Fruit fly (Drosophila melanogaster): ENCODE results near the gene CG6171.

The CG6171 gene

DNA sequence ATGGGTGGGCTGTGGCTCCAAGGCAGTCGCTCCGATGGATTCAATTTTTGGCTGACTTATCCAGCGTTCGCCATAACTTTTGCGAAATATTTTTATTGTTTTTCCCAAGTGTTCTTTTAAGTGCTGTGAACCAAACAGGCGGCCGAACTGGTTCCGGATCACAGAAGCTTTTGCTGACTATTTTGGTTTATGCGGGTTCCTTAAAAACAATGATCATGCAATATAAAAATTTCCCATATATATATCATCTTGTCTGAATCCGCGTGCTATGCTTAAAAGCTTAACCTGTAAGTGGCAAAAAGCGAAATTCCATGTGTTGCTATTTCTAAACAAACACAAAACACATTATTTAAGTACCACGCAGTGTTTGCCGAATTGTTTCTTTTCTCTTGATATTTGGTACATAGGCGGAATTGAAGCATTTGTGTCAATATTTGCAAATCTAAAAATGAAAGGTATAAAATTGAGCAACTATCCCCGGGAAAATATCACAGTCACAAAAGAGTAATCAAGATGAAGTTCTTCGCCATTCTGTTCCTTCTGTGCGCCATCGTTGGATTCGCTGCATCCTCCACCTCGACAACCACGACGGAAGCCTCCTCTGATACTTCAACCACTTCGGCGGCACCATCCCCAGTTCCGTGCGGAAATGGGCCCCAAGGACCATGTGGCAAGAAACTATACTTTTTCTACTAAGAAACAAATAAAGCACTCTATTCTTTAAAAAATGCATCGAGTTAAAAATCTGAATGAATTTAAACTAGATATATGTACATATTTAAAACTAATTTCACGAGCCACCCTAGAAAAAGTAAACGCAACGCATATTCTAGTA is 43.5 kb downstream of the CG6171 start, which contains the start of the genes CG6276 and CG44040 (continued):
- TF ChIP-seq Eip93F (GFP tag; optimal IDR thresholded peaks at IDR 0.05) (no peak), fd59A (GFP tag; optimal IDR thresholded peaks at IDR 0.05) (peak; percentile 30), CG6163 (GFP tag; IDR thresholded peaks at IDR 0.05) (peak; percentile 59), CG4318 (GFP tag; optimal IDR thresholded peaks at IDR 0.05) (no peak), CG6276 (GFP tag; optimal IDR thresholded peaks at IDR 0.05) (no peak), OdsH (GFP tag; optimal IDR thresholded peaks at IDR 0.05) (peak; percentile 59), Ets21C (GFP tag; optimal IDR thresholded peaks at IDR 0.05) (peak; percentile 58), Hr38 (GFP tag; optimal IDR thresholded peaks at IDR 0.05) (no peak), CG8632 (GFP tag; optimal IDR thresholded peaks at IDR 0.05) (peak; percentile 40), Sox15 (GFP tag; optimal IDR thresholded peaks at IDR 0.05) (peak; percentile 20), Met (GFP tag; optimal IDR thresholded peaks at IDR 0.05) (peak; percentile 58), Hr4 (GFP tag; optimal IDR thresholded peaks at IDR 0.05) (peak; percentile 50), Smox (GFP tag; optimal IDR thresholded peaks at IDR 0.05) (no peak), cyc (GFP tag; optimal IDR thresholded peaks at IDR 0.05) (peak; percentile 37), fd85E (GFP tag; optimal IDR thresholded peaks at IDR 0.05) (no peak), dac (GFP tag; optimal IDR thresholded peaks at IDR 0.05) (peak; percentile 51), CG6854 (GFP tag; optimal IDR thresholded peaks at IDR 0.05) (no peak), CG11762 (GFP tag; optimal IDR thresholded peaks at IDR 0.05; ENCODE audit: insufficient read depth) (peak; percentile 16), achi (GFP tag; optimal IDR thresholded peaks at IDR 0.05) (peak; percentile 48), fkh (GFP tag; optimal IDR thresholded peaks at IDR 0.05) (peak; percentile 59), dsx (GFP tag; optimal IDR thresholded peaks at IDR 0.05; ENCODE audit: poor library complexity, severe bottlenecking) (peak; percentile 31), Blimp-1 (GFP tag; optimal IDR thresholded peaks at IDR 0.05) (peak; percentile 7), CG8119 (GFP tag; IDR thresholded peaks at IDR 0.05) (peak; percentile 37; the same call in 1 of the 3 replicates), CG32006 (GFP tag; optimal IDR thresholded peaks at IDR 0.05) (peak; percentile 63), CG6808 (GFP tag; optimal IDR thresholded peaks at IDR 0.05) (peak; percentile 50), CG16779 (tag; optimal IDR thresholded peaks at IDR 0.05) (no peak), topi (GFP tag; optimal IDR thresholded peaks at IDR 0.05) (peak; percentile 63), CG1621 (tag; optimal IDR thresholded peaks at IDR 0.05) (peak; percentile 26), CG7368 (GFP tag; optimal IDR thresholded peaks at IDR 0.05) (peak; percentile 24), Sox14 (GFP tag; optimal IDR thresholded peaks at IDR 0.05) (peak; percentile 61), vri (GFP tag; optimal IDR thresholded peaks at IDR 0.05) (no peak), svp (GFP tag) (no peak), CG3919 (GFP tag; optimal IDR thresholded peaks at IDR 0.05) (peak; percentile 63), Sox102F (GFP tag; optimal IDR thresholded peaks at IDR 0.05) (no peak), Eip75B (GFP tag; optimal IDR thresholded peaks at IDR 0.05) (peak; percentile 61), Gug (GFP tag; IDR thresholded peaks at IDR 0.05) (no peak), Hr39 (GFP tag; optimal IDR thresholded peaks at IDR 0.05) (peak; percentile 55), CG34406 (GFP tag; optimal IDR thresholded peaks at IDR 0.05) (peak; percentile 19), salr (GFP tag; optimal IDR thresholded peaks at IDR 0.05) (peak; percentile 40 to 64), pdm3 (GFP tag; optimal IDR thresholded peaks at IDR 0.05) (peak; percentile 69), CG10669 (GFP tag; optimal IDR thresholded peaks at IDR 0.05) (peak; percentile 50), Lpt (GFP tag; optimal IDR thresholded peaks at IDR 0.05) (peak; percentile 2)
